Worm (Caenorhabditis elegans): ENCODE measurements around the gene scp-1.

scp-1 gene

DNA sequence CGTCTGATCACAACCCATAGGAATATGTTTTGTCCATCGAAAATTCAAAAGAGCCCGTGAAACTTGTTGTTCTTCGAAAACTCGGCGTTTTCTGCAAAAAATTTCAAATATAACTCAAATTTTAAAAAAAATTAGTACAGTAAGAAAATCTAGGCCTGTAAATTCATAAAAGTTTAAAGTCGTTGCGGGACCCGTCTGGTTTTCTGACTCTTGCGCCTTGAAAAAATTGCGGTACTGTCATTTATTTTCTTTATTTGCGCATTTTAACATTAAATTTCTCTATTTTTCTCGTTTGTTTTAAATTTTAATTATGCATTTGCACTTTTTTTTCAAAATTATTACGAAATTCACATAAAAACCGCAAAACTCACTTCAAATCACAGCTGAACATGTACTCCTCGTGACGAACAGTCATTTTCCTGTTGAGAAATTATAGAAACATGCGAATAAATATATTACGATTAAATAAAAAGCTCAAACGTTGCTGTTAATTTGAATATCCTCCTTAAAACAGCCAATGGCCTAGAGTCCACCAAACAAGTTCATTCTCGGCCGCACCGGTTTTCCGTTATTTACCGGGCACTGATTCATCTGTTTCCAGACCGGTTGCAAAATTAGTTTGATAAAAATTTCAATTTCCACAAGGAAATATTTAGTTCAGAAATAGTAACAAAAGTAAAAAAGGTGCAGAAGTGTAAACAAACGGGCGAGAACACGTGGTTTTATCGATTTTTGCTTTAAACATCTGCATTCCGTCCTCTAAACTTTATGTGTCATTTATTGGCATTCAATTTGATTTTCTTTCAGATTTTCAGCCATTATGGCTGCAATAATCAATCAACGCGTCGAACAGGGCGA lies 14.5 kb upstream of the scp-1 start, which contains the start of the genes csa-1 and wdfy-2:
TSS of gene csa-1 (minus strand) at position 669 of the 858 bp plus-strand sequence.
TSS of gene wdfy-2 (plus strand) at position 808 of the 858 bp plus-strand sequence.
- TF ChIP-seq dve-1 (tag; optimal IDR thresholded peaks at IDR 0.05) (no peak), C08G9.2 (tag; optimal IDR thresholded peaks at IDR 0.05) (peak; percentile 39), hlh-13 (GFP tag; optimal IDR thresholded peaks at IDR 0.05) (no peak), ceh-2 (tag; optimal IDR thresholded peaks at IDR 0.05) (peak; percentile 19), ceh-31 (tag; optimal IDR thresholded peaks at IDR 0.05) (peak; percentile 26), eyg-1 (tag; optimal IDR thresholded peaks at IDR 0.05) (no peak)

DNA sequence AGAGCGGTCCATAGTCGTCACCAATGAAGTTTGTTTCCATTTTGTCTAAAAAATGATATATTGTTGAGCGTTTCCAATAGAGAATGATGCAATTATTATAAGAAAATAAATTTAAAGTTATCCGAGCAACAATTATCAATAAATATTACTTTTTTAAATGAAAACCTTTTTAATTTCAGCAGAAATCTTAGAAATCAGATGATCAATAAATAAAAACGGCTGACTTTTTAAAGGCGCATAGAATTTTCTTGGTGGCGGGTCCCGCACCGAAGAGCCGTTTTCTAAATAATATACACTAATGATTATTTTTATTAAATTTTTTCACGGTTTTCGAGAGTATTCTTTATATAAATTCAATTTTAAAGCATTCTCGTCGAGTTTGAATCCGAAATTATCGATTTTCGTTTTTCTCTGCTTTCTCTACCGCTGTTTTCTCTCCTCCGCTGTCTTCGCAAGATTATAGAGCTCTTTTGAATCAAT lies 10.9 kb upstream of the scp-1 start, which contains the start of gene rab-39:
TSS of gene rab-39 (minus strand) at position 51 of the 480 bp plus-strand sequence.
- no peak for TF ChIP-seq pag-3 (tag; optimal IDR thresholded peaks at IDR 0.05; ENCODE audit: borderline replicate concordance)
- no peak for TF ChIP-seq hlh-30 (tag; optimal IDR thresholded peaks at IDR 0.05; ENCODE audit: insufficient read depth)
- TF ChIP-seq elt-4 (tag; optimal IDR thresholded peaks at IDR 0.05) = no peak
- no peak for TF ChIP-seq hlh-8 (tag; optimal IDR thresholded peaks at IDR 0.05)
- TF ChIP-seq npax-4 (tag; optimal IDR thresholded peaks at IDR 0.05) = no peak
- TF ChIP-seq tbx-2 (tag; optimal IDR thresholded peaks at IDR 0.05) = no peak
- TF ChIP-seq lin-11 (tag; optimal IDR thresholded peaks at IDR 0.05) = no peak
- no peak for TF ChIP-seq unc-55 (GFP tag; optimal IDR thresholded peaks at IDR 0.05)
- no peak for TF ChIP-seq nfya-1 (tag; optimal IDR thresholded peaks at IDR 0.05)
- peak; percentile 3 for TF ChIP-seq ceh-48 (tag; optimal IDR thresholded peaks at IDR 0.05)
- no peak for TF ChIP-seq sox-2 (GFP tag; IDR thresholded peaks at IDR 0.05)
- no peak for TF ChIP-seq ceh-24 (tag; optimal IDR thresholded peaks at IDR 0.05)
- peak; percentile 53 for TF ChIP-seq unc-42 (tag; optimal IDR thresholded peaks at IDR 0.05)
- TF ChIP-seq T23F11.4 (GFP tag; optimal IDR thresholded peaks at IDR 0.05) = no peak
- no peak for TF ChIP-seq tbx-7 (tag; optimal IDR thresholded peaks at IDR 0.05)

DNA sequence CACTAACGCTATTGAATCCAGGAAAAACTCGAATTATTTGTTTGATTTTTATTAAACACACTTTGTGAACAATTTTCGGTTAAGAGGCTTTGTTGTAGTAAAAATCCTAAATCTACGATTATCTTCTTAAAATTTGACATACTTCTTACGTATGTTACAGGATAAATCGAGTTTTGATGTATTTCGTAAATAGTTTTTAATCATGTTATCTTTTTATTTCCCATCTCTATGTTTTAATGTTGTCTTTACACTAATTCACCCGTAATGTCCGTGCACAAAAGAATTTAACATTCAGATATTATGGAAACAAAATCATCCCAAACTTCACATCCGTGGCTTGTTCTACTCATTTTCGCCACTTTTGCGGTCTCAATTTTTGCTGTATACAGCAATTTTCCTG lies 10.2 kb upstream of the scp-1 start, which contains the start of gene egli-1:
TSS of gene egli-1 (plus strand) at position 301 of the 400 bp plus-strand sequence.
- TF ChIP-seq sox-2 (GFP tag; IDR thresholded peaks at IDR 0.05) (no peak), hlh-13 (GFP tag; optimal IDR thresholded peaks at IDR 0.05) (no peak), C38D4.7 (GFP tag; optimal IDR thresholded peaks at IDR 0.05) (no peak), ets-4 (tag; optimal IDR thresholded peaks at IDR 0.05) (no peak), unc-86 (tag; optimal IDR thresholded peaks at IDR 0.05) (no peak), ceh-48 (tag; optimal IDR thresholded peaks at IDR 0.05) (no peak), hlh-30 (tag; optimal IDR thresholded peaks at IDR 0.05; ENCODE audit: insufficient read depth) (no peak), npax-4 (tag; optimal IDR thresholded peaks at IDR 0.05) (no peak), pag-3 (tag; optimal IDR thresholded peaks at IDR 0.05; ENCODE audit: borderline replicate concordance) (no peak), unc-3 (GFP tag; conservative IDR thresholded peaks at IDR 0.05) (no peak), unc-3 (tag; optimal IDR thresholded peaks at IDR 0.05) (no peak), ceh-14 (tag; optimal IDR thresholded peaks at IDR 0.05) (no peak), ceh-2 (tag; optimal IDR thresholded peaks at IDR 0.05) (no peak), sox-4 (tag; optimal IDR thresholded peaks at IDR 0.05) (no peak), gmeb-2 (tag; optimal IDR thresholded peaks at IDR 0.05) (no peak), ceh-22 (tag; optimal IDR thresholded peaks at IDR 0.05) (no peak), hlh-6 (tag; optimal IDR thresholded peaks at IDR 0.05) (no peak)

DNA sequence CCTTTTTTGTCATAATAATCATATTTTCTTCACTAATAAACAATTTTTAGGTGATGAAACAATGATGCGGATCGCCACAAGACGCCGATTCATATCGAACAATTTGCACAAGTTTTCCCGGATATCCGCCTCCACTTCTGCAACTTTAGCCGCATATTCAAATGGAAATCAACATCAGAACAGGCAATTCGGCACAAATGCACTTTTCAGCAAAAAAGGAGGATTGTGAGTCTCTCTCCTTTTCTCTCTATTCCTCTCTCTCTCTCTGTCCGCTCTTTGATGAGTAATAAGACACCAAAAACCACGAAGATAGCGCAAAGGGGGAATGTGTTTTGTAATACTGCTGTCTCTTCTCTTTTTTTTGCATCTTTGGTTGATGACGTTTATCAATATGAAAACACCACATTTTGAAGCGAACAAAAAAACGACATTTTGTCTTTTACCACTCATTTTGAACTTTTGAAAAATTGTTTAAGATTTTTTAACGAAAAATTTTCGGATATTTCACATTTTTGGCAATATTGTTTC lies 8.9 kb upstream of the scp-1 start, which contains the start of gene eat-3:
TSS of gene eat-3 (plus strand) at position 51 of the 528 bp plus-strand sequence.
- peak; percentile 41 for TF ChIP-seq ceh-34 (tag; optimal IDR thresholded peaks at IDR 0.05)
- TF ChIP-seq pha-2 (tag; optimal IDR thresholded peaks at IDR 0.05) = no peak
- no peak for TF ChIP-seq ahr-1 (tag; optimal IDR thresholded peaks at IDR 0.05)
- peak; percentile 2 for TF ChIP-seq unc-55 (GFP tag; optimal IDR thresholded peaks at IDR 0.05)

Measured in whole organism, late embryonic.